Worm (Caenorhabditis elegans) whole organism, young adult: ENCODE data around the gene H01M10.1.

Experiments used
- F23B12.7 ChIP-seq: sonication (generic microtip); optimal IDR thresholded peaks from 2 replicates; lab custom pipeline; 2017; ENCODE audit warnings: missing genetic modification characterization, mild to moderate bottlenecking, missing compliant biosample characterization, antibody characterized with exemption, moderate library complexity; ENCODE audit not compliant: insufficient read depth
- die-1 ChIP-seq: sonication (generic microtip); optimal IDR thresholded peaks from 2 replicates; lab custom pipeline; 2016; ENCODE audit warnings: missing genotype, mild to moderate bottlenecking, missing genetic modification characterization, missing compliant biosample characterization
- ets-4 ChIP-seq: fragments of 200-800 bp; sonication (Bioruptor generic); optimal IDR thresholded peaks from 2 replicates; lab custom pipeline; 2018; ENCODE audit warnings: mild to moderate bottlenecking, missing genetic modification characterization, missing compliant biosample characterization
- gei-17 ChIP-seq: fragments of 200-800 bp; sonication (Bioruptor generic); optimal IDR thresholded peaks from 2 replicates; lab custom pipeline; 2018; ENCODE audit warnings: mild to moderate bottlenecking, missing genetic modification characterization, missing compliant biosample characterization
- hlh-12 ChIP-seq: sonication (generic microtip); optimal IDR thresholded peaks from 2 replicates; lab custom pipeline; 2016; ENCODE audit warnings: missing genetic modification characterization, missing compliant biosample characterization
- hmg-1.2 ChIP-seq: fragments of 200-800 bp; sonication (Bioruptor generic); IDR thresholded peaks from 2 replicates; pipeline ENCODE4 v1.3.6; 2022; ENCODE audit warnings: missing genetic modification reagents, missing genetic modification characterization, missing compliant biosample characterization
- lin-26 ChIP-seq: fragments of 200-800 bp; sonication (Bioruptor generic); IDR thresholded peaks from 2 replicates; pipeline ENCODE4 v1.3.6; 2022; ENCODE audit warnings: missing genetic modification reagents, missing genetic modification characterization, missing compliant biosample characterization
- pha-4 ChIP-seq: fragments of 150-350 bp; sonication (generic microtip); optimal IDR thresholded peaks from 2 replicates; lab custom pipeline; 2014; ENCODE audit warnings: missing biosample characterization, missing genetic modification reagents, missing genetic modification characterization
- snpc-4 ChIP-seq, 5 experiments: fragments of 150-350 bp in 1 of 5; sonication (generic microtip) in 4 of 5; optimal IDR thresholded peaks; 2 replicates each; lab custom pipeline; 2014 to 2018; ENCODE audit warnings: missing genetic modification characterization in 5 of 5, missing biosample characterization in 3 of 5, antibody characterized with exemption in 2 of 5, mild to moderate bottlenecking in 2 of 5, missing compliant biosample characterization in 2 of 5, missing genotype in 2 of 5, moderate library complexity in 2 of 5, missing genetic modification reagents in 1 of 5
- tbp1 ChIP-seq: fragments of 200-800 bp; sonication (Bioruptor generic); optimal IDR thresholded peaks from 2 replicates; lab custom pipeline; 2018; ENCODE audit warnings: mild to moderate bottlenecking, missing genetic modification characterization, missing compliant biosample characterization

- no peak for TF ChIP-seq gei-17 (GFP tag; lab: Kevin White, UChicago)
- TF ChIP-seq ets-4, result peak; percentile 66
- TF ChIP-seq F23B12.7 (tag; lab: Kevin White, UChicago), result no peak
- TF ChIP-seq hmg-1.2, result no peak
- no peak for TF ChIP-seq hlh-12
- no peak for TF ChIP-seq snpc-4 (GFP tag; optimal IDR thresholded peaks at IDR 0.05; lab: Kevin White, UChicago)
- no peak for TF ChIP-seq snpc-4 (tag; optimal IDR thresholded peaks at IDR 0.05; lab: Kevin White, UChicago)
- TF ChIP-seq pha-4 (tag; lab: Kevin White, UChicago), result no peak
- TF ChIP-seq tbp1 (GFP tag; lab: Kevin White, UChicago), result peak; percentile 37
- no peak for TF ChIP-seq die-1 (tag; lab: Kevin White, UChicago)
- TF ChIP-seq lin-26 (GFP tag; lab: Robert Waterston, UW), result no peak
Observed at ce11 chrX:2569040-2569439, 11.3 kb downstream of the H01M10.1 start.
